Fruit fly (Drosophila melanogaster) S2 (cell line): ENCODE measurements around the gene Muc30E.

Experiments
- CG8478 ChIP-seq: fragments of >200 bp; optimal IDR thresholded peaks from 2 replicates; lab custom pipeline; 2018
- CTCF ChIP-seq, 2 experiments: fragments of >200 bp; optimal IDR thresholded peaks; 2 replicates each; lab custom pipeline; 2018

The Muc30E gene

dm6 chr2L:9903028-9903427, at the start of gene Muc30E:
Gene Muc30E (minus strand): TSS chr2L:9903128.
- no peak for TF ChIP-seq CTCF (optimal IDR thresholded peaks at IDR 0.05; lab: Kevin White, UChicago)
- no peak for TF ChIP-seq CG8478 (lab: Kevin White, UChicago)

- TF ChIP-seq CG8478 (lab: Kevin White, UChicago) (no peak), CTCF (optimal IDR thresholded peaks at IDR 0.05; lab: Kevin White, UChicago) (no peak)
Measured at dm6 chr2L:9949178-9950062, 46.5 kb upstream of the Muc30E start.

DNA sequence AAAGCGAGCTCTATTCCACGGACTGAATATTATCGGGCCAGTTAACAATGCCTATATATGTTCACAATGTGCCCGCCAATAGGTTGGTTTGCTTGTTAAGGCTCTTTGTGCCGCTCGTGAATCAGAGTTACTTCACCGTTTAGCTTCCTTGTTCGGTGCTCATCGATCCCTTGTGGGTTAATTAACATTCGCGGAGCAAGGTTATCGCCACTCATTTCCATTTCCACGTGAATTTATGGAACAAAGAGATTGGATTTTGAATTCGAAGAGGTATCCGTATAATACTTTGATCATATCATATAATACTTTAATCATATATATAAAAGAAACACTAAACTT, 45.6 kb upstream of the Muc30E start:
- no peak for TF ChIP-seq CG8478 (lab: Kevin White, UChicago)
- TF ChIP-seq CTCF (optimal IDR thresholded peaks at IDR 0.05; lab: Kevin White, UChicago), result no peak

- TF ChIP-seq CTCF (optimal IDR thresholded peaks at IDR 0.05; lab: Kevin White, UChicago), result no peak
- no peak for TF ChIP-seq CG8478 (lab: Kevin White, UChicago)
Measured at dm6 chr2L:9947738-9948519, 45.0 kb upstream of the Muc30E start.

DNA sequence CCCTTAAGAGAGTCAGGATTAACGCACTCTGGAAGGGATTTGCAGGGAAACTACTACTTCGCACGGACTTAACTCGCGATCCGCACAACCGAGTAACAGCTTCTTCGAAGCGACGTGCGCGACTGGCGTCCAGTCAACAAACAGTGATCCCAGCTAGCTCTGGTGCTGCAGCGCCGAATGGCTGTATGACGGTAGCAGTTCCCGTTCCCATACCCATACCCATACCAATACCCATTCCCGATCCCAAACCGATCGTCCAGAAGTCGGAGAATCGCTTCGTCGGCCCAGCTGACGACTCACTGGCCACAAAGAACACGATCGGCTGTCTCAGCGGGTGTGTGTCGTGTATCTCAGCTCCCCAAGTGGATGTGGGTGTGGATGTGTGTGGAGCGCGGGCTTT, 44.3 kb upstream of the Muc30E start, which contains the start of gene CG5853:
Gene CG5853, minus strand, starts transcription at position 384 of the 400 bp plus-strand sequence.
- TF ChIP-seq CG8478 (lab: Kevin White, UChicago) (no peak), CTCF (optimal IDR thresholded peaks at IDR 0.05; lab: Kevin White, UChicago) (no peak)

DNA sequence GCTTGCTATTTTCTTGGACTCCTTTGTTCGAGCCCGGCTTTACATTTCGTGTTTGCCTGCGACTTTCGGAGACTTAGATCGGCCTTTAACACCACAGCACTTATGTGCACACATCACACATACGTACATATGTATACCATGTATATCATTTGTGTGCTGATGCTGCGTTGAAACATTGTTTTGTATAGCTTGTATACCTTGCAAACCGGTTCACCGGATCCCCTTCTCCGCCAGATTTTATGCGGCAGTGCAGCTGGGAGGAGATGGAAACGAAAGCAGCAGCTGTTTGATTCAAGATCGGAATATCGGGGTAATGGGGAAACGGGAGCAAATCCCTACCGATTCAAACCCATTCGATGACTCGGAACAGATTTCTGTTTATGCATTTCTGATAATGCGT, 43.1 kb upstream of the Muc30E start:
- TF ChIP-seq CTCF (optimal IDR thresholded peaks at IDR 0.05; lab: Kevin White, UChicago) (no peak), CG8478 (lab: Kevin White, UChicago) (no peak)

- TF ChIP-seq CG8478 (lab: Kevin White, UChicago), result no peak
- TF ChIP-seq CTCF (optimal IDR thresholded peaks at IDR 0.05; lab: Kevin White, UChicago), result no peak
Measured at dm6 chr2L:9945086-9945485, 42.2 kb upstream of the Muc30E start.

dm6 chr2L:9943521-9943920, 40.6 kb upstream of the Muc30E start:
- TF ChIP-seq CG8478 (lab: Kevin White, UChicago), result no peak
- TF ChIP-seq CTCF (optimal IDR thresholded peaks at IDR 0.05; lab: Kevin White, UChicago), result no peak

DNA sequence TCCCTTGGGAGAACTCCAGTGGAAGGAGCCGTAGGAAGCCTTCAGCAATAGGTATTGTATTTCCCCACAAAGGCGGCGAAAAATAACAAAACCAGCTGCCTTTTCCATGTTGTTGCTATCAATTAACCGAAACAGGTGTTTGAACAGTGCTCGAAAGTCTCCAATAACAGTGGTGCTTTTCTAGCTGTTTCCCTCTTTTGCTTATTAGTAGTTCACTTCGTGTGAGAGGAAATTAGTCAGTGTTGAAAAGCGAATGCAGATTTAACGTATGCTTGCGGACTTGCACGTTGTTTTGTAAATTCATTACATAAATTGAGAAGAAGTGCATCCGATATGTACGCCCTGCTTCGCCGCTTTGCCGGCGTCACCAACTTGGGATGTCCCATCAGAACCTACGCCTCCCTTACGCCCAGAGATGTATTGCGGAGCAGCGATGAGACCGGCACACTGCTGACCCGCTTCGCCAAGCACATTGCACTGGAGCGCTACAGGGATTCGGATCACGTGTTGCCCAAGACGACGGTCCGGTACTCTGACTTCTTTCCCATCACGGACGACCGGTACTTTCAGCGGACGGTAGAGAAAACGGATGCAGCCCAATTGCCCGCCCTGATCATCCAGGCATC, 35.8 kb upstream of the Muc30E start, which contains the start of the genes Datp and CG4619:
Gene Datp, minus strand, starts transcription at position 160 of the 626 bp plus-strand sequence.
Gene CG4619, plus strand, starts transcription at position 233 of the 626 bp plus-strand sequence.
- TF ChIP-seq CTCF (optimal IDR thresholded peaks at IDR 0.05; lab: Kevin White, UChicago) (no peak), CG8478 (lab: Kevin White, UChicago) (no peak)

- TF ChIP-seq CTCF (optimal IDR thresholded peaks at IDR 0.05; lab: Kevin White, UChicago) (no peak), CG8478 (lab: Kevin White, UChicago) (no peak)
Measured at dm6 chr2L:9937908-9938307, 35.0 kb upstream of the Muc30E start, which contains the start of gene Arglu1. Gene Arglu1 (minus strand): TSS chr2L:9938134.

DNA sequence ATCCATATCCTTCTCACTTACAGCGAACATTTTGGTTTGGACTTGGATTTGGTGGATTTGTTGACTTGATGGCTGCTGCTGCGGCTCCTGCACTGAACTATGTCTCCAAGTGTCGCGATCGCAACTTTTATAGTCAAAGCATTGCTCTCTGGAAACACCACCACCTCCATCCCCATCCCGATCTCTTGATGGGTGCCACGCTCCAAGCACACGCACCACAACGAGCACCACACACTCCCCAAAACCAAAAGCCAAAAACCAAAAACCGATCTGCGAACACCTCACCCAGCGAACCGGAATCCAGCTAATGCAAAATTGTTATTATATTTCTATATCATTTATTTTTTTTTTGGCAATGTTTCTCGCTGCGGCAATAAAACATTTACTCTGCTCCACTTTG, 30.1 kb upstream of the Muc30E start, which contains the start of gene Cpr30F:
Gene Cpr30F, minus strand, starts transcription at position 101 of the 400 bp plus-strand sequence.
- no peak for TF ChIP-seq CTCF (optimal IDR thresholded peaks at IDR 0.05; lab: Kevin White, UChicago)
- TF ChIP-seq CG8478 (lab: Kevin White, UChicago), result no peak

dm6 chr2L:9930280-9930679, 27.4 kb upstream of the Muc30E start, which contains the start of gene CG42367:
Gene CG42367 (plus strand): TSS chr2L:9930580.
- TF ChIP-seq CTCF (optimal IDR thresholded peaks at IDR 0.05; lab: Kevin White, UChicago), result no peak
- no peak for TF ChIP-seq CG8478 (lab: Kevin White, UChicago)

- TF ChIP-seq CTCF (optimal IDR thresholded peaks at IDR 0.05; lab: Kevin White, UChicago) (no peak), CG8478 (lab: Kevin White, UChicago) (no peak)
Measured at dm6 chr2L:9924765-9925164, 21.8 kb upstream of the Muc30E start, which contains the start of the genes TbCMF46 and CG42366. Gene TbCMF46 (minus strand): TSS chr2L:9924865. Gene CG42366 (plus strand): TSS chr2L:9925161.

DNA sequence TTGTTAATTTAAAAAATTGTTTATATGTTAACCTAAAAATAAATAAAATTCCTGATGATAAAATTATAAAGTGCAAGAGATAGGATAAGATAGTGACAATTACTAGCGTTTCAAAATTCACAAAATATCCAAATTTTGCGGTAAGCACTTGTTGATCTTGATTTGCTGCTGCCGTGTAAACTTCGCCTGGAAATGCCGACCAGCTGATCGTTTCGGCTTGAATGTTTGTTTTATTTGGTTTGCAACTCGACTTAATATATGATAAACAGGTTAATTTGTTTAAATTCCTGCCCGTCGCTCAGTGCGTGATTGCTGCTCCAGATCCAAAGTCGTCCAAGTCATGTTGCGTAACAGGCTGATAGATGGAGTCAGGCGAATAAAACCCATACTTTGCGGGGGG, 18.5 kb upstream of the Muc30E start, which contains the start of gene CG4592:
Gene CG4592, plus strand, starts transcription at position 233 of the 400 bp plus-strand sequence.
- TF ChIP-seq CG8478 (lab: Kevin White, UChicago), result no peak
- TF ChIP-seq CTCF (optimal IDR thresholded peaks at IDR 0.05; lab: Kevin White, UChicago), result no peak
